Worm (Caenorhabditis elegans): ENCODE data around the gene coa-4.

Gene coa-4

DNA sequence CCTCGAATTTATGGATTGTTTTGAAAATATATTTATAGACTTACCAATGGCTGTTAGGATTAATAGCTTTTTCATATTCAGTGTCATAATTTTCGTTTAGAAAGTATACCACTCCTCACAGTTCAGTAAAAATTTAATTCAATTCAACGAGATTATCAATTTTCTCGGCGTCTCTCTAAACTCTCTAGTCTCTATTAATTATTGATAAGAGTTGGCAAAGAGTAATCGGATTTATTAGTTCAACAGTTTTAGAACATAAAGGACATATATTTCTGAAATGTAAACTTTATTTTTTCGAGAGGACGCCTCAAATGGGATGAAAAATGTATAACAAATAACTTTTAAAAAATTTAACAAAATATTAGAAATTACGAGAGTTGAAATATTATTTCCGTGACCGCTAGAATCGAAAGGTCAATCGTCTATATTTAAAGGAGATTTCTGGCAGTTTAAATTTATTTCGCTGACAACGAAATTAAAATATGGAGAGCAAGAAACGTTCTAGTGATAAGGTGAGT, 11.4 kb downstream of the coa-4 start, which contains the start of the genes nspg-11 and F49C12.15:
nspg-11 (minus strand) TSS at position 101 of the 518 bp plus-strand sequence.
F49C12.15 (plus strand) TSS at position 468 of the 518 bp plus-strand sequence.
- TF ChIP-seq ztf-26 (tag; optimal IDR thresholded peaks at IDR 0.05) (no peak), K11D2.4 (GFP tag; IDR thresholded peaks at IDR 0.05) (no peak)

DNA sequence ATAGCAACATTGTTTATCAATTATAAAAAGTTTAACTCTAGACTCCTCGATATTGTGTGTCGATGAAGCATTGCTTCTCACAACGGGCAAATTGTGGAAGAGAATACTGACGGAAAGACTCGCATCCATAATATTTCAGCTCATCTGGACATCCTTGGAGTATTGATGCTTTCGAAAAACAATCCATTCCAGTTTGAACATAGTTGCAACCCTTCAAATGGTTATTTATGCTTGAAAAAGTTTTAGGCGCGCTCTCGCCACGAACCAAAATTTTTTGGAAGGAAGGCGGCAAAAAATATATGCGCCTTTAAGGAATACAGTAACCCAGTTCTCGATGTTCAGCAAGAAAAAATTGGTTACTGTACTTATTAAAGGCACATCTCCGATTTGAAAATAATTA, 12.9 kb downstream of the coa-4 start:
- TF ChIP-seq snpc-3.4 (tag; optimal IDR thresholded peaks at IDR 0.05) = no peak
- TF ChIP-seq lin-35 (GFP tag; optimal IDR thresholded peaks at IDR 0.05) = peak in 1 of 3 experiments; percentile 36
- TF ChIP-seq rpc-1 (optimal IDR thresholded peaks at IDR 0.05) = no peak
- no peak for TF ChIP-seq rpc-1 (tag; optimal IDR thresholded peaks at IDR 0.05)
- TF ChIP-seq F57C9.4 (tag; optimal IDR thresholded peaks at IDR 0.05) = no peak
- TF ChIP-seq nhr-80 (tag; optimal IDR thresholded peaks at IDR 0.05) = no peak
- peak; percentile 20 for TF ChIP-seq lin-54 (GFP tag; optimal IDR thresholded peaks at IDR 0.05)
- TF ChIP-seq mxl-1 (tag; optimal IDR thresholded peaks at IDR 0.05) = no peak
- TF ChIP-seq madf-3 (GFP tag; IDR thresholded peaks at IDR 0.05) = 0 out of 2 replicates have a peak, but pooled peaks have one; percentile 9
- TF ChIP-seq ekl-4 (GFP tag; IDR thresholded peaks at IDR 0.05) = peak; percentile 72
- 0 out of 2 replicates have a peak, but pooled peaks have one; percentile 41 for TF ChIP-seq nfyb-1 (GFP tag; IDR thresholded peaks at IDR 0.05)
- TF ChIP-seq C17E4.6 (GFP tag; IDR thresholded peaks at IDR 0.05) = peak; percentile 32; the same call in 1 of the 2 replicates
- peak; percentile 31 for TF ChIP-seq lin-40 (tag; optimal IDR thresholded peaks at IDR 0.05)
- TF ChIP-seq let-607 (tag; optimal IDR thresholded peaks at IDR 0.05) = peak in 1 of 2 experiments; percentile 21
- no peak for TF ChIP-seq egrh-3 (GFP tag; IDR thresholded peaks at IDR 0.05)
- TF ChIP-seq snpc-4 (GFP tag; optimal IDR thresholded peaks at IDR 0.05) = no peak
- peak in 1 of 4 experiments; percentile 2 for TF ChIP-seq snpc-4 (tag; optimal IDR thresholded peaks at IDR 0.05)
- TF ChIP-seq B0336.3 (GFP tag; IDR thresholded peaks at IDR 0.05) = peak; percentile 68
- peak; percentile 20 for TF ChIP-seq B0035.1 (tag; optimal IDR thresholded peaks at IDR 0.05)
- TF ChIP-seq ama-1 (optimal IDR thresholded peaks at IDR 0.05) = peak; percentile 66
- TF ChIP-seq ama-1 (GFP tag; optimal IDR thresholded peaks at IDR 0.05) = no peak
- TF ChIP-seq lag-1 (GFP tag; IDR thresholded peaks at IDR 0.05) = 0 out of 2 replicates have a peak, but pooled peaks have one; percentile 57
- peak; percentile 29; the same call in 1 of the 2 replicates for TF ChIP-seq hmg-1.2 (GFP tag; IDR thresholded peaks at IDR 0.05)
- TF ChIP-seq ztf-6 (GFP tag; IDR thresholded peaks at IDR 0.05) = no peak
- peak; percentile 69 for TF ChIP-seq ceh-79 (tag; optimal IDR thresholded peaks at IDR 0.05)
- TF ChIP-seq repo-1 (tag; optimal IDR thresholded peaks at IDR 0.05) = peak; percentile 32
- TF ChIP-seq F57A8.1 (GFP tag; optimal IDR thresholded peaks at IDR 0.05) = no peak
- no peak for TF ChIP-seq pbrm-1 (GFP tag; IDR thresholded peaks at IDR 0.05)
- no peak for TF ChIP-seq hsf-1 (GFP tag; IDR thresholded peaks at IDR 0.05)
- TF ChIP-seq K11D2.4 (GFP tag; IDR thresholded peaks at IDR 0.05) = no peak
- 0 out of 2 replicates have a peak, but pooled peaks have one; percentile 6 for TF ChIP-seq Y53G8AR.9 (GFP tag; conservative IDR thresholded peaks at IDR 0.05)
- peak; percentile 37; the same call in 1 of the 2 replicates for TF ChIP-seq dox-1 (GFP tag; IDR thresholded peaks at IDR 0.05)
- TF ChIP-seq lsl-1 (GFP tag; optimal IDR thresholded peaks at IDR 0.05) = peak; percentile 38
- peak; percentile 13 for TF ChIP-seq chd-7 (tag; optimal IDR thresholded peaks at IDR 0.05)
- TF ChIP-seq mes-4 (tag; optimal IDR thresholded peaks at IDR 0.05) = no peak
- TF ChIP-seq efl-1 (GFP tag; optimal IDR thresholded peaks at IDR 0.05) = peak; percentile 18

Data from whole organism, young adult.